Fruit fly (Drosophila melanogaster) whole organism, embryonic: ENCODE results near the gene sol.

Source experiments
- Bgb ChIP-seq: fragments of 200-800 bp; sonication (Bioruptor generic); IDR thresholded peaks from 2 replicates; pipeline ENCODE4 v1.3.6; 2022; ENCODE audit warnings: missing biosample characterization, missing genetic modification characterization; ENCODE audit not compliant: partially characterized antibody
- CG11695 ChIP-seq: fragments of 200-800 bp; sonication (Bioruptor generic); IDR thresholded peaks from 3 replicates; pipeline ENCODE4 v1.3.6; 2022; ENCODE audit warnings: missing biosample characterization, missing genetic modification characterization
- CG12104 ChIP-seq: fragments of 200-800 bp; sonication (Bioruptor generic); optimal IDR thresholded peaks from 3 replicates; lab custom pipeline; 2016; ENCODE audit warnings: missing biosample characterization, missing genetic modification characterization
- CG17802 ChIP-seq: fragments of 200-800 bp; sonication (Bioruptor generic); optimal IDR thresholded peaks from 2 replicates; lab custom pipeline; 2018; ENCODE audit warnings: missing biosample characterization, mild to moderate bottlenecking, missing genetic modification characterization, moderate library complexity
- D ChIP-seq, 2 experiments: fragments of 200-800 bp in 1 of 2; fragments of >200 bp in 1 of 2; sonication (Bioruptor generic) in 1 of 2; optimal IDR thresholded peaks; 2 replicates in 1 of 2; 3 replicates in 1 of 2; lab custom pipeline; 2017; ENCODE audit warnings: mild to moderate bottlenecking in 1 of 2, missing biosample characterization in 1 of 2, missing genetic modification characterization in 1 of 2, missing genetic modification reagents in 1 of 2
- Elba2 ChIP-seq: fragments of 200-800 bp; sonication (Bioruptor generic); optimal IDR thresholded peaks from 3 replicates; lab custom pipeline; 2016; ENCODE audit warnings: missing biosample characterization, missing genetic modification characterization
- hb ChIP-seq: fragments of 200-800 bp; sonication (Bioruptor generic); IDR thresholded peaks from 3 replicates; pipeline ENCODE4 v1.3.6; 2022; ENCODE audit warnings: missing biosample characterization, missing genetic modification characterization; ENCODE audit not compliant: partially characterized antibody
- pfk ChIP-seq: fragments of 200-800 bp; sonication (Bioruptor generic); optimal IDR thresholded peaks from 2 replicates; lab custom pipeline; 2018; ENCODE audit warnings: missing biosample characterization, mild to moderate bottlenecking, missing genetic modification characterization, moderate library complexity

DNA sequence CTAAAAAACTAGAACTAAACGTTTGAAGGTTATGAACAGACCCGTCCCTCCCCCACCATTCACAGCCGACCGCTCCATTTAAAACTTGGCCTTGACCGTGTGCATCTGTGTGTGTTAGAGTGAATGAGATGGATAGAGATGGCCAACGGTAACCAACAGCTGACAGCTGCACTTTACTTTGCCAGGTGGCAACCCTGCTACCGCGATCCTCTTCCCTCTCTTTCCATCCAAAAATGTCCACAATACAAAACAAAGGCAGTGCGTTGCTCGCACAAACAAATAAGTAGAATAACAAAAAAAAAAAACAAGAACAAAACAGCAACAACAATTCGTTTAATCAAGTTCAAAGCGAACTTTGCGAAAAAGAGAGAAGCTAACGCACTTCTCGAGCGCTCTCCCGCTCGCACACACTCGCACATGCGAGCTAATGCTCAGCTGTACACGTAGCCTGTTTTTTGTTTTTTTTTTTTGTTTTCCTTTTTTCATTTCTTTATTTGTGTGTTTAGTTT, 18.4 kb downstream of the sol start:
- TF ChIP-seq CG11695 (GFP tag; lab: Robert Waterston, UW), result no peak
- no peak for TF ChIP-seq CG12104
- TF ChIP-seq pfk (GFP tag; lab: Kevin White, UChicago), result no peak
- no peak for TF ChIP-seq D (optimal IDR thresholded peaks at IDR 0.05; lab: Kevin White, UChicago)
- TF ChIP-seq D (GFP tag; optimal IDR thresholded peaks at IDR 0.05; lab: Kevin White, UChicago), result no peak
- TF ChIP-seq CG17802 (tag; lab: Kevin White, UChicago), result no peak
- no peak for TF ChIP-seq Bgb (GFP tag; lab: Robert Waterston, UW)
- no peak for TF ChIP-seq hb
- TF ChIP-seq Elba2, result no peak
